Worm (Caenorhabditis elegans) whole organism, L4 larva: ENCODE measurements around the gene ncx-7.

ENCODE experiments used
- Y105C5A.15 ChIP-seq: fragments of 200-800 bp; sonication (Bioruptor generic); IDR thresholded peaks from 2 replicates; pipeline ENCODE4 v1.3.6; 2022; ENCODE audit warnings: missing genetic modification characterization, missing compliant biosample characterization
- aha-1 ChIP-seq: fragments of 150-350 bp; peaks from one replicate; lab custom pipeline; 2014; ENCODE audit warnings: missing biosample characterization, missing genetic modification characterization
- daf-16 ChIP-seq, 3 experiments: sonication (generic microtip); optimal IDR thresholded peaks; 2 replicates each; lab custom pipeline; 2016 to 2017; ENCODE audit warnings: missing genetic modification characterization in 3 of 3, missing genetic modification reagents in 3 of 3, mild to moderate bottlenecking in 2 of 3, missing compliant biosample characterization in 2 of 3, missing biosample characterization in 1 of 3, moderate library complexity in 1 of 3
- dmd-6 ChIP-seq: fragments of 200-800 bp; sonication (Bioruptor generic); IDR thresholded peaks from 2 replicates; pipeline ENCODE4 v1.3.6; 2022; ENCODE audit warnings: missing genetic modification reagents, missing genetic modification characterization, missing compliant biosample characterization
- dve-1 ChIP-seq: sonication (generic microtip); optimal IDR thresholded peaks from 2 replicates; lab custom pipeline; 2017; ENCODE audit warnings: antibody characterized with exemption, mild to moderate bottlenecking, missing genetic modification characterization, missing compliant biosample characterization; ENCODE audit not compliant: insufficient read depth
- fkh-10 ChIP-seq: fragments of 150-350 bp; optimal IDR thresholded peaks from 2 replicates; lab custom pipeline; 2014; ENCODE audit warnings: missing biosample characterization, missing genetic modification reagents, missing genetic modification characterization
- hlh-11 ChIP-seq: fragments of 200-800 bp; sonication (Bioruptor generic); optimal IDR thresholded peaks from 2 replicates; lab custom pipeline; 2018; ENCODE audit warnings: mild to moderate bottlenecking, missing genetic modification characterization, missing compliant biosample characterization
- hlh-30 ChIP-seq: sonication (generic microtip); optimal IDR thresholded peaks from 2 replicates; lab custom pipeline; 2017; ENCODE audit warnings: antibody characterized with exemption, mild to moderate bottlenecking, missing genetic modification characterization, missing compliant biosample characterization; ENCODE audit not compliant: insufficient read depth
- hmg-1.1 ChIP-seq: fragments of 200-800 bp; sonication (Bioruptor generic); IDR thresholded peaks from 2 replicates; pipeline ENCODE4 v1.3.6; 2022; ENCODE audit warnings: missing genetic modification reagents, missing genetic modification characterization, missing compliant biosample characterization
- jun-1 ChIP-seq: fragments of 150-350 bp; optimal IDR thresholded peaks from 2 replicates; lab custom pipeline; 2014; ENCODE audit warnings: missing biosample characterization, missing genetic modification reagents, missing genetic modification characterization
- lim-7 ChIP-seq: fragments of 200-800 bp; sonication (Bioruptor generic); IDR thresholded peaks from 2 replicates; pipeline ENCODE4 v1.3.6; 2022; ENCODE audit warnings: missing genetic modification characterization, missing compliant biosample characterization
- lin-13 ChIP-seq: fragments of 150-350 bp; optimal IDR thresholded peaks from 2 replicates; lab custom pipeline; 2014; ENCODE audit warnings: missing biosample characterization, missing genetic modification reagents, missing genetic modification characterization
- lin-15B ChIP-seq: fragments of 150-350 bp; sonication (generic microtip); optimal IDR thresholded peaks from 3 replicates; lab custom pipeline; 2014; ENCODE audit warnings: missing biosample characterization, missing genetic modification characterization
- lin-29 ChIP-seq: fragments of 200-800 bp; sonication (Bioruptor generic); IDR thresholded peaks from 2 replicates; pipeline ENCODE4 v1.3.6; 2022; ENCODE audit warnings: missing genetic modification reagents, missing genetic modification characterization, missing compliant biosample characterization
- lsy-2 ChIP-seq, 2 experiments: fragments of 150-350 bp in 1 of 2; sonication (generic microtip) in 1 of 2; optimal IDR thresholded peaks; 2 replicates each; lab custom pipeline; 2014 to 2017; ENCODE audit warnings: missing biosample characterization in 2 of 2, missing genetic modification characterization in 2 of 2
- mdl-1 ChIP-seq, 2 experiments: fragments of 150-350 bp in 1 of 2; sonication (generic microtip) in 1 of 2; optimal IDR thresholded peaks; 2 replicates each; lab custom pipeline; 2014 to 2017; ENCODE audit warnings: missing biosample characterization in 2 of 2, missing genetic modification characterization in 2 of 2
- mxl-2 ChIP-seq: fragments of 200-800 bp; sonication (Bioruptor generic); conservative IDR thresholded peaks from 2 replicates; pipeline ENCODE4 v1.3.6; 2022; ENCODE audit warnings: missing genetic modification reagents, missing genetic modification characterization, missing compliant biosample characterization
- nhr-102 ChIP-seq: sonication (generic microtip); optimal IDR thresholded peaks from 2 replicates; lab custom pipeline; 2016; ENCODE audit warnings: mild to moderate bottlenecking, missing genetic modification characterization, moderate library complexity, missing compliant biosample characterization
- nhr-11 ChIP-seq: fragments of 150-350 bp; optimal IDR thresholded peaks from 2 replicates; lab custom pipeline; 2014; ENCODE audit warnings: missing biosample characterization, missing genetic modification characterization
- nhr-237 ChIP-seq: sonication (generic microtip); optimal IDR thresholded peaks from 2 replicates; lab custom pipeline; 2017; ENCODE audit warnings: missing biosample characterization, missing genetic modification characterization
- nhr-25 ChIP-seq: sonication (generic microtip); optimal IDR thresholded peaks from 2 replicates; lab custom pipeline; 2017; ENCODE audit warnings: missing genetic modification characterization, mild to moderate bottlenecking, missing compliant biosample characterization, antibody characterized with exemption, moderate library complexity, borderline replicate concordance; ENCODE audit not compliant: insufficient read depth
- nhr-28 ChIP-seq: fragments of 150-350 bp; optimal IDR thresholded peaks from 2 replicates; lab custom pipeline; 2014; ENCODE audit warnings: missing biosample characterization, missing genetic modification characterization
- nhr-41 ChIP-seq: fragments of 200-800 bp; sonication (Bioruptor generic); IDR thresholded peaks from 2 replicates; pipeline ENCODE4 v1.3.6; 2022; ENCODE audit warnings: missing genetic modification reagents, missing genetic modification characterization, missing compliant biosample characterization
- nhr-48 ChIP-seq: sonication (generic microtip); optimal IDR thresholded peaks from 2 replicates; lab custom pipeline; 2016; ENCODE audit warnings: mild to moderate bottlenecking, missing genetic modification characterization, missing compliant biosample characterization
- nhr-77 ChIP-seq: fragments of 150-350 bp; optimal IDR thresholded peaks from 2 replicates; lab custom pipeline; 2014; ENCODE audit warnings: missing biosample characterization, missing genetic modification characterization
- php-3 ChIP-seq: fragments of 200-800 bp; sonication (Bioruptor generic); IDR thresholded peaks from 2 replicates; pipeline ENCODE4 v1.3.6; 2022; ENCODE audit warnings: missing genetic modification reagents, missing genetic modification characterization, missing compliant biosample characterization
- pqm-1 ChIP-seq: sonication (generic microtip); optimal IDR thresholded peaks from 2 replicates; lab custom pipeline; 2017; ENCODE audit warnings: missing biosample characterization, missing genetic modification characterization
- rbr-2 ChIP-seq: sonication (generic microtip); optimal IDR thresholded peaks from 2 replicates; lab custom pipeline; 2016; ENCODE audit warnings: missing genotype, missing genetic modification characterization, missing compliant biosample characterization
- skn-1 ChIP-seq: fragments of 150-350 bp; optimal IDR thresholded peaks from 2 replicates; lab custom pipeline; 2014; ENCODE audit warnings: missing biosample characterization, missing genetic modification characterization
- spr-3 ChIP-seq: fragments of 200-800 bp; sonication (Bioruptor generic); optimal IDR thresholded peaks from 2 replicates; lab custom pipeline; 2018; ENCODE audit warnings: mild to moderate bottlenecking, missing genetic modification characterization, missing compliant biosample characterization
- tra-1 ChIP-seq: fragments of 200-800 bp; sonication (Bioruptor generic); IDR thresholded peaks from 2 replicates; pipeline ENCODE4 v1.3.6; 2022; ENCODE audit warnings: missing genetic modification reagents, missing genetic modification characterization, missing compliant biosample characterization
- zip-2 ChIP-seq: fragments of 150-350 bp; optimal IDR thresholded peaks from 2 replicates; lab custom pipeline; 2014; ENCODE audit warnings: missing biosample characterization, missing genetic modification characterization
- ztf-11 ChIP-seq: fragments of 150-350 bp; optimal IDR thresholded peaks from 2 replicates; lab custom pipeline; 2014; ENCODE audit warnings: missing biosample characterization, missing genetic modification characterization
- ztf-7 ChIP-seq: fragments of 150-350 bp; optimal IDR thresholded peaks from 2 replicates; lab custom pipeline; 2014; ENCODE audit warnings: missing biosample characterization, missing genetic modification characterization

Gene ncx-7

DNA sequence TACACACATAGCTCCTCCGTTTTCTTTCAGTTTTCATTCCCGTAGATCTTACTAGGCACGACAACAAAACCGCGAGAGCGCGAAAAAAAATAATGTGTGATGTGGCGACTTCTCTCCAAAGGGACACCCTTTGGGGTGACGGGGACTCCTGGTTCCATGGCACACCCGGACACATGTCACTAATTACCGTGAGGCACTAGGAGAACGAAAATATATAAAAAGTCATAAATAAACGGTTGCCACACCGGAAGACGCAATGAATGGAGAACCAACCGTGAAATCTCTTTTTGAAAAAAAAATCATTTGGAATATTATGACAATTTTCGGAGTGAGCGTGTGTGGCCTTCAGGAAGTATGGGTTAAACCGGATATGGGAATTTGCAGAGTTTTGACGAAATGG is 10.3 kb upstream of the ncx-7 start:
- TF ChIP-seq dve-1 (tag; lab: Kevin White, UChicago) = no peak
- TF ChIP-seq php-3 (GFP tag; lab: Robert Waterston, UW) = no peak
- TF ChIP-seq aha-1 (tag; lab: Kevin White, UChicago) = peak; percentile 80
- TF ChIP-seq mxl-2 = no peak
- TF ChIP-seq ztf-7 (tag; lab: Kevin White, UChicago) = no peak

- TF ChIP-seq zip-2 (tag; lab: Kevin White, UChicago) (no peak), nhr-25 (tag; lab: Kevin White, UChicago) (no peak), lim-7 (no peak), hmg-1.1 (GFP tag; lab: Robert Waterston, UW) (no peak), lin-15B (no peak), nhr-41 (GFP tag; lab: Robert Waterston, UW) (no peak), nhr-77 (tag; lab: Kevin White, UChicago) (no peak), lin-29 (GFP tag; lab: Robert Waterston, UW) (no peak)
- TF ChIP-seq, all 104 proteins: peak for 0
Measured at ce11 chrIII:9727439-9727838, 7.3 kb upstream of the ncx-7 start, which contains the start of gene C07A9.12. TSS of gene C07A9.12 (minus strand) at chrIII:9727539.

- no peak for TF ChIP-seq nhr-25 (tag; lab: Kevin White, UChicago)
- TF ChIP-seq hlh-11 (tag; lab: Kevin White, UChicago) = no peak
- TF ChIP-seq jun-1 (tag; lab: Kevin White, UChicago) = no peak
- no peak for TF ChIP-seq lsy-2 (tag; optimal IDR thresholded peaks at IDR 0.05; lab: Kevin White, UChicago)
- no peak for TF ChIP-seq nhr-11 (tag; lab: Kevin White, UChicago)
- no peak for TF ChIP-seq Y105C5A.15 (GFP tag; lab: Robert Waterston, UW)
- no peak for TF ChIP-seq nhr-102 (tag; lab: Kevin White, UChicago)
- TF ChIP-seq nhr-237 (tag; lab: Kevin White, UChicago) = no peak
- TF ChIP-seq fkh-10 (GFP tag; lab: Kevin White, UChicago) = no peak
- no peak for TF ChIP-seq rbr-2
- TF ChIP-seq pqm-1 (tag; lab: Kevin White, UChicago) = no peak
- TF ChIP-seq spr-3 (GFP tag; lab: Kevin White, UChicago) = no peak
- TF ChIP-seq nhr-41 (GFP tag; lab: Robert Waterston, UW) = no peak
- no peak for TF ChIP-seq skn-1
Measured at ce11 chrIII:9725114-9725513, 5.0 kb upstream of the ncx-7 start, which contains the start of gene clec-162. TSS of gene clec-162 (minus strand) at chrIII:9725214.

DNA sequence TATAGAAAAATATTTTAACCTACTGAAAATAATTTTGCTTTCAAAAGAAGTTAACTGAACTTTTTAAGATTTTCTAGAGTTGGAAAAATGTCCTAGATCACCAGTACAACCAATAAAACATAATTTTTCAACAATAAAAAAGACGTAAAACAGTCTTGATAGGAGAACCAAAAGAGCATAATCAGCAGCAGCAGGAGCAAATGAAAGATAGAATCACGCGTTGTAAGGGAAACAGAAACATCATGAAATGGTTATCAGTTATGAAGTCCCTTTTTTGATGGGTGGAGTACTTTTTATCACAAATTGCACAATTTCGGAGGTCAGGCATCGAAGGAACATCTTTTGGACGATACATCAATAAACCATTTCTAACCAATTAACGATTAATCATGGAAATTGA is 1.9 kb upstream of the ncx-7 start:
- TF ChIP-seq dve-1 (tag; lab: Kevin White, UChicago) = peak; percentile 73
- TF ChIP-seq php-3 (GFP tag; lab: Robert Waterston, UW) = peak; percentile 94
- TF ChIP-seq nhr-77 (tag; lab: Kevin White, UChicago) = peak; percentile 77
- peak; percentile 98 for TF ChIP-seq pqm-1 (tag; lab: Kevin White, UChicago)
- peak; percentile 84 for TF ChIP-seq hlh-11 (tag; lab: Kevin White, UChicago)
- TF ChIP-seq nhr-102 (tag; lab: Kevin White, UChicago) = peak; percentile 13
- no peak for TF ChIP-seq ztf-7 (tag; lab: Kevin White, UChicago)
- peak; percentile 95 for TF ChIP-seq nhr-28 (tag; lab: Kevin White, UChicago)
- TF ChIP-seq ztf-11 = no peak
- 0 out of 2 replicates have a peak, but pooled peaks have one; percentile 56 for TF ChIP-seq tra-1 (GFP tag; lab: Robert Waterston, UW)
- TF ChIP-seq lin-13 (GFP tag; lab: Kevin White, UChicago) = no peak
- TF ChIP-seq nhr-48 (tag; lab: Kevin White, UChicago) = peak; percentile 27
- TF ChIP-seq hlh-30 (tag; lab: Kevin White, UChicago) = peak; percentile 36
- peak; percentile 91 for TF ChIP-seq dmd-6 (GFP tag; lab: Robert Waterston, UW)
- no peak for TF ChIP-seq daf-16 (GFP tag; optimal IDR thresholded peaks at IDR 0.05; lab: Kevin White, UChicago)
- peak; percentile 89 for TF ChIP-seq daf-16 (tag; optimal IDR thresholded peaks at IDR 0.05; lab: Kevin White, UChicago)
- TF ChIP-seq mdl-1 (tag; optimal IDR thresholded peaks at IDR 0.05; lab: Kevin White, UChicago) = peak in 1 of 2 experiments; percentile 34
